Fruit fly (Drosophila melanogaster): ENCODE measurements around the gene CG4789.

Gene CG4789

DNA sequence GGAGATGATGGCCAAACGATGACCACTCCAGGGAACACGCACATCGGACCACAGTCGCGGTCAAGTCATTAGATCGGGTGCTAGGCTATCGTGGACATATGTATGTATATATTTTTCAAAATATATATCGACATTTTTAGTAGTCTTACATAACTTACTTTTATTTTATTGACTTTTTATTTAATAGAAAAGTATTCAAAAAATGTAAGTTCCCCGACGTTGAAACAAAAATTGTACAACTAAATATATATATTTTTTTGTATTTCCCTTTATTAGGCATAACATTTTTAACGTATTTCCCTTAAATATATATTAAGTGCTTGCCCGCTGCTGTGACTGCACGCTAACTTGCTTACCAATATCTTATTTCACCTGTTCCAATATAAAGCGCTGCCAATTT, 14.4 kb downstream of the CG4789 start:
- TF ChIP-seq CG14711 (tag; optimal IDR thresholded peaks at IDR 0.05): no peak
- no peak for TF ChIP-seq CG7101 (tag; optimal IDR thresholded peaks at IDR 0.05)
- no peak for TF ChIP-seq CG5204 (GFP tag; optimal IDR thresholded peaks at IDR 0.05)
- TF ChIP-seq cic (GFP tag; optimal IDR thresholded peaks at IDR 0.05): no peak
- no peak for TF ChIP-seq Mnt (GFP tag; optimal IDR thresholded peaks at IDR 0.05)
- no peak for TF ChIP-seq CG33017 (tag; optimal IDR thresholded peaks at IDR 0.05)
- no peak for TF ChIP-seq CG1620 (GFP tag; optimal IDR thresholded peaks at IDR 0.05)
- no peak for TF ChIP-seq ovo (GFP tag; optimal IDR thresholded peaks at IDR 0.05)
- TF ChIP-seq CG11617 (GFP tag; optimal IDR thresholded peaks at IDR 0.05): no peak
- TF ChIP-seq Crg-1 (GFP tag; optimal IDR thresholded peaks at IDR 0.05): no peak
- TF ChIP-seq CG12768 (GFP tag; optimal IDR thresholded peaks at IDR 0.05): no peak
- no peak for TF ChIP-seq Clk (GFP tag; optimal IDR thresholded peaks at IDR 0.05)
- no peak for TF ChIP-seq pad (GFP tag; optimal IDR thresholded peaks at IDR 0.05)
- TF ChIP-seq bab1 (GFP tag; optimal IDR thresholded peaks at IDR 0.05): no peak
- no peak for TF ChIP-seq Hr96 (GFP tag; optimal IDR thresholded peaks at IDR 0.05)
- no peak for TF ChIP-seq kay (GFP tag; ENCODE audit: borderline replicate concordance)
- TF ChIP-seq toe (GFP tag; optimal IDR thresholded peaks at IDR 0.05): no peak

DNA sequence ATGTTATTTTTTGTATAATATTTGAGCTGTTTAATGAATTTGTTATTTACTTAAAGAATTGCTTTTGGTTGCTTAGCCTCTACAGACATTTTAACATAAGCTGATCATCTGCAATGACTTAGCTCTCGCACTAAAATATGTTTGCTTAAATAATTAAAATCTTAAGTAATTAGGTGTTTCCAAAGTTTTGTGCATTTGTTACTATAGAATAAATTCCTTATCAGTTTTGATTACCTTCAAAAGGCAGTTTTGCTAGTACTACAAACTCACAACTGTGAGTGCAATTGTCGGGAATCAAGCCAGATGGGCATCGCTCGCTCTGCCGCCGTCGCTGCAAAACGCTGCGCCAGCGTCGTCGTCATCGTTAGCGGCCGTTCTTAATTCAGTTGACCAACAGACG, 15.8 kb downstream of the CG4789 start:
- TF ChIP-seq CG7045 (GFP tag; optimal IDR thresholded peaks at IDR 0.05) (no peak), CG11617 (GFP tag; optimal IDR thresholded peaks at IDR 0.05) (no peak), kay (GFP tag; ENCODE audit: borderline replicate concordance) (no peak), CG1620 (GFP tag; optimal IDR thresholded peaks at IDR 0.05) (no peak), Mnt (GFP tag; optimal IDR thresholded peaks at IDR 0.05) (no peak), cic (GFP tag; optimal IDR thresholded peaks at IDR 0.05) (no peak), toe (GFP tag; optimal IDR thresholded peaks at IDR 0.05) (no peak), CG5204 (GFP tag; optimal IDR thresholded peaks at IDR 0.05) (no peak), CG12768 (GFP tag; optimal IDR thresholded peaks at IDR 0.05) (no peak), ovo (GFP tag; optimal IDR thresholded peaks at IDR 0.05) (no peak), tj (GFP tag; optimal IDR thresholded peaks at IDR 0.05) (no peak), pad (GFP tag; optimal IDR thresholded peaks at IDR 0.05) (no peak)

- TF ChIP-seq ovo (GFP tag; optimal IDR thresholded peaks at IDR 0.05) (no peak), pad (GFP tag; optimal IDR thresholded peaks at IDR 0.05) (no peak), CG1620 (GFP tag; optimal IDR thresholded peaks at IDR 0.05) (no peak), CG11617 (GFP tag; optimal IDR thresholded peaks at IDR 0.05) (no peak), CG12768 (GFP tag; optimal IDR thresholded peaks at IDR 0.05) (no peak), CG33017 (tag; optimal IDR thresholded peaks at IDR 0.05) (no peak), CG7101 (tag; optimal IDR thresholded peaks at IDR 0.05) (no peak), CG14711 (tag; optimal IDR thresholded peaks at IDR 0.05) (no peak), Clk (GFP tag; optimal IDR thresholded peaks at IDR 0.05) (no peak), kay (GFP tag; ENCODE audit: borderline replicate concordance) (no peak), cic (GFP tag; optimal IDR thresholded peaks at IDR 0.05) (no peak), cnc (optimal IDR thresholded peaks at IDR 0.05) (no peak), bab1 (GFP tag; optimal IDR thresholded peaks at IDR 0.05) (no peak), CG7045 (GFP tag; optimal IDR thresholded peaks at IDR 0.05) (no peak), Mnt (GFP tag; optimal IDR thresholded peaks at IDR 0.05) (no peak), Hr96 (GFP tag; optimal IDR thresholded peaks at IDR 0.05) (no peak)
These were observed 17.5 kb downstream of the CG4789 start for dm6 chrX:16818186-16818585.

DNA sequence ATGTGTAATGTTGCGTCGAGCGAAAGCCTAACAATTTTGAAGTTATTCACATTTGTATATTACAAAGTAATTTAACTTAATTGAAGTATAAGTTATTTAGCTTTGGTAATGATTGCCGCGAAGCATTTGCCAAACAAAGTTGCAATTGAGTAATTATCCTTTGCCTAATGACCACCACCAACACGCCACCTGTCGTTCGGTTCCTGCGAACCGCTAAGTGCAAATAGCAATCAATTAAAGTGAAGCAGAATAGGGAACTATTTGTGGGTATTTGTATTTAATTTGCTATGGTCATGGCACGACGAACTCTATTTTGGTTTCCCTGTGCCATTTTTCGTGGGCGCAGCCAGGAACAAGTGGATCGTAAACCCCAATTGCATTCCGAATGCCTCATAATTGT, 19.9 kb downstream of the CG4789 start:
- TF ChIP-seq CG7101 (tag; optimal IDR thresholded peaks at IDR 0.05) (no peak), Clk (GFP tag; optimal IDR thresholded peaks at IDR 0.05) (no peak), CG11617 (GFP tag; optimal IDR thresholded peaks at IDR 0.05) (no peak), bab1 (GFP tag; optimal IDR thresholded peaks at IDR 0.05) (no peak), cnc (optimal IDR thresholded peaks at IDR 0.05) (no peak), tj (GFP tag; optimal IDR thresholded peaks at IDR 0.05) (no peak), CG33017 (tag; optimal IDR thresholded peaks at IDR 0.05) (no peak), CG1620 (GFP tag; optimal IDR thresholded peaks at IDR 0.05) (no peak), kay (GFP tag; ENCODE audit: borderline replicate concordance) (no peak), CG12768 (GFP tag; optimal IDR thresholded peaks at IDR 0.05) (no peak), cic (GFP tag; optimal IDR thresholded peaks at IDR 0.05) (no peak)

DNA sequence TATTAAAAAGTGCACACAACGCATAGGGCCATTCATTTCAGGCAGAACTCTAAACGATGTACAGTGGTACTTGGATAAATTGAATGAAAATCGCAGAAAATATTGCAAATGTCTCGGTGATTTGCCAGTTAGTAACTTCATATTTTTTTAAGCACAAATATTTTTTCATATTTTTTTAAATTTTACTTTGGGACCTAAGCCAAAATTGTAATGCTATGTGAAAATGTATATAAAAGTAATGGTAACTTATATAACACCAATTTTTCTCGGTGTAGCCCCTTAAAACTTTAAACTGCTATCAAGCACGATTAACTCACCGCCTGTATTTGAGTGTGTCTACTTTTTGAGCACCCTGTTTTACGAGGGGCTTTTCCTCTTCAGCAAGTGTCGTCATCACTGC, 20.5 kb downstream of the CG4789 start:
- no peak for TF ChIP-seq cnc (optimal IDR thresholded peaks at IDR 0.05)
- no peak for TF ChIP-seq CG14711 (tag; optimal IDR thresholded peaks at IDR 0.05)
- no peak for TF ChIP-seq cic (GFP tag; optimal IDR thresholded peaks at IDR 0.05)
- peak; percentile 23 for TF ChIP-seq bab1 (GFP tag; optimal IDR thresholded peaks at IDR 0.05)

DNA sequence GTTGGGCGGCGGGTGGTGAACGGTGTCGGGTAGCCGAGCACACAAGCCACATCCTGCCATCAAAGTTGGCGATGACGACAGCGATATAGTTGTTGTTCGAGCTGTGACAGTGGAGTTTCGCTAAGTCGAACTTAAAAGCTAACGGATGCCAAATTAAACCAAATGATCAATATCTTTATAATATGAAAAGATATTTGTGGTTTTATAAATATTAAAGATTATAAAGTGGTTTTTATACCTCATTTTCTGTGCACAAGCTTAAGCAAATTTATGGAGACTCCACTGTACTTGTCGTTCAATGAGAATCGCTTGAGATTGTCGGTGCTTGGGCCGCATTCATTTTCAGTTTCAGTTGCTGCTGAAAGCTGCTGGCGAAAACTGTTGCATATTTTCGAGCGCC, 21.4 kb downstream of the CG4789 start:
- peak; percentile 2 for TF ChIP-seq bab1 (GFP tag; optimal IDR thresholded peaks at IDR 0.05)
- TF ChIP-seq ovo (GFP tag; optimal IDR thresholded peaks at IDR 0.05): no peak
- peak; percentile 21 for TF ChIP-seq CG14711 (tag; optimal IDR thresholded peaks at IDR 0.05)

DNA sequence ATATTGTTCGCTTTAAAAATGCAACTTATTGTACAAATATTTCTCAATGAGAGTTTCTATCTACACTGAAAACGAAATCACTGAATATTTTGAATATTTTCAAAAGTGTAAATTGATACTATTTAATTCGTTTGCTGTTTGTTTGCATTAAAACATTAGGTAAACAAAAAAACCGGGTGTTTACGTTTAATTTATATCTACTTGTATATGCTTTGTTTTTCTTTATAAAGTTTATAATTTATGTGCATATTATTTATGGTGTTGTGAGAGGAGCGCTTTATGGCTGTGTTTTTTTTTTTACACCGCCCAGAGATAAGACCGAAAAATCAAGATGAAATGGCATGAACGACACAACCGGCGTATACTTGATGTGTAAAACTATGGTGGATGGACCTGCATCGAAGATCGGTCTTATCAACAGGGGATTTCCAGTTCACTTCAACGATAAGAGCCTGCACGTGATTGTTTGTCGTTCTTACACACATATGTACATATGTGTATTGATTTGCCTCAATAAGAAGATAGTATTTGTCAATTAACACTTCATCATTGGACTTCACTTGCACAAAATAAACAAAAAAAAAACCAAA, 28.8 kb downstream of the CG4789 start:
- TF ChIP-seq Mnt (GFP tag; optimal IDR thresholded peaks at IDR 0.05) (no peak), CG7045 (GFP tag; optimal IDR thresholded peaks at IDR 0.05) (no peak), Crg-1 (GFP tag; optimal IDR thresholded peaks at IDR 0.05) (no peak), cic (GFP tag; optimal IDR thresholded peaks at IDR 0.05) (peak; percentile 8), CG1620 (GFP tag; optimal IDR thresholded peaks at IDR 0.05) (no peak), Hr96 (GFP tag; optimal IDR thresholded peaks at IDR 0.05) (no peak), CG11617 (GFP tag; optimal IDR thresholded peaks at IDR 0.05) (no peak), tj (GFP tag; optimal IDR thresholded peaks at IDR 0.05) (no peak), cnc (optimal IDR thresholded peaks at IDR 0.05) (no peak), toe (GFP tag; optimal IDR thresholded peaks at IDR 0.05) (no peak), CG14711 (tag; optimal IDR thresholded peaks at IDR 0.05) (peak; percentile 55), CG33017 (tag; optimal IDR thresholded peaks at IDR 0.05) (no peak)

Data from whole organism, adult.